Worm (Caenorhabditis elegans): Measurements from ENCODE around the gene kel-10.

kel-10 gene

ce11 chrIII:10085983-10086382 is 15.3 kb downstream of the kel-10 start, which contains the start of gene T16H12.2:
TSS of gene T16H12.2 (plus strand) at chrIII:10086283.
- TF ChIP-seq ceh-88 (GFP tag; IDR thresholded peaks at IDR 0.05), result no peak

DNA sequence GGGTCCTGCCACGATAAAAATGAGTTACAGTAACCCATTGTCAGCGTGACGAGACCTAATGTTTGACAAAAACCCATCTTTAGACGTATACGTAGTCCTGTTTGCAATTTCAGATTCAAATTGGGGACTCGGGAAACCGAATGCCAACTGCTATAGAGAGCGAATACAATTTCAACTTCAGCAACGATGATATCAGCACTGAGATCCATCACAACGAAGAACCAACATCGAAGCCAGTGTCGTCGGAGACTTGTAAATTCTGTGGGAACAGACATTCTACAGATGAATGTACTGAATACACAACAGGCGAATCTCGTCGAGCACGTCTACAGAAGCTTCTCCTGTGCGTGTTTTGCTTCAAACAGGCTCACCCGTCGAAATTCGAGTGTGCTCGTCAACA is 15.7 kb downstream of the kel-10 start:
- no peak for TF ChIP-seq elt-3 (tag; optimal IDR thresholded peaks at IDR 0.05)
- no peak for TF ChIP-seq tlp-1 (tag; optimal IDR thresholded peaks at IDR 0.05)
- no peak for TF ChIP-seq sptf-1 (tag; optimal IDR thresholded peaks at IDR 0.05)
- no peak for TF ChIP-seq nhr-90 (tag; optimal IDR thresholded peaks at IDR 0.05; ENCODE audit: poor library complexity)
- TF ChIP-seq ceh-82 (tag; optimal IDR thresholded peaks at IDR 0.05), result no peak
- no peak for TF ChIP-seq nhr-47 (tag; optimal IDR thresholded peaks at IDR 0.05)
- TF ChIP-seq egl-27 (tag; optimal IDR thresholded peaks at IDR 0.05), result no peak
- no peak for TF ChIP-seq dsc-1 (tag; optimal IDR thresholded peaks at IDR 0.05)
- no peak for TF ChIP-seq nhr-19 (GFP tag; conservative IDR thresholded peaks at IDR 0.05)
- no peak for TF ChIP-seq fkh-8 (tag; optimal IDR thresholded peaks at IDR 0.05)
- TF ChIP-seq fkh-4 (tag; optimal IDR thresholded peaks at IDR 0.05; ENCODE audit: borderline replicate concordance), result no peak

- TF ChIP-seq efl-1 (optimal IDR thresholded peaks at IDR 0.05) (no peak), efl-1 (GFP tag; optimal IDR thresholded peaks at IDR 0.05 in 1 of 2) (peak in 1 of 2 experiments; percentile 63), sptf-1 (tag; optimal IDR thresholded peaks at IDR 0.05) (no peak), tbx-2 (tag; optimal IDR thresholded peaks at IDR 0.05) (no peak)
These were observed 16.1 kb downstream of the kel-10 start, which contains the start of gene T16H12.13 for ce11 chrIII:10085103-10085502. TSS of gene T16H12.13 (plus strand) at chrIII:10085403.

DNA sequence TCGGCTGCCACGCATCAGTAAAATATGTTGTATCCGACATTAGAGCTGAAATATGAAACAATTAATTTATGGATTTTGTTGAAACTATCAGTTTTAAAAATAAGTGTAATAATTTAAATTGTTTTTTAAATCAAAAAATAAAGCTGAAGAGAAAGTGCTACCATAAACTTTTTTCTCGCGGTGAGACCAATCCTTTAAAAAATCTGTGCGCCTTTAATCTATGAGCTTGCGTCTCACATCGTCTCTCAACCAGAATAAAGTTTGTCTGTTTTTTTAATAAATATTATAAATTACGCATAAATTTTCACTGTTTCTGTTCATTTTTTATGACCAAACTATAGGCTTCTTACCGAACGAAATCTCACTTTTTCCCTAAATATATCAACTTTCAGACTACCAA is 18.0 kb downstream of the kel-10 start, which contains the start of gene T16H12.3:
TSS of gene T16H12.3 (minus strand) at position 51 of the 400 bp plus-strand sequence.
- TF ChIP-seq nhr-90 (tag; optimal IDR thresholded peaks at IDR 0.05; ENCODE audit: poor library complexity), result no peak
- no peak for TF ChIP-seq hlh-17 (GFP tag; optimal IDR thresholded peaks at IDR 0.05; ENCODE audit: borderline replicate concordance)
- TF ChIP-seq rnt-1 (tag; optimal IDR thresholded peaks at IDR 0.05), result no peak
- no peak for TF ChIP-seq sptf-1 (tag; optimal IDR thresholded peaks at IDR 0.05)
- TF ChIP-seq tbx-2 (tag; optimal IDR thresholded peaks at IDR 0.05), result no peak
- no peak for TF ChIP-seq mep-1 (tag; optimal IDR thresholded peaks at IDR 0.05)
- TF ChIP-seq lin-39 (tag; optimal IDR thresholded peaks at IDR 0.05), result no peak
- no peak for TF ChIP-seq ama-1 (optimal IDR thresholded peaks at IDR 0.05)
- no peak for TF ChIP-seq nhr-237 (tag; optimal IDR thresholded peaks at IDR 0.05)
- TF ChIP-seq nhr-76 (tag; optimal IDR thresholded peaks at IDR 0.05), result no peak
- no peak for TF ChIP-seq ceh-8 (GFP tag; optimal IDR thresholded peaks at IDR 0.05)

ce11 chrIII:10078784-10079183 is 22.5 kb downstream of the kel-10 start:
- TF ChIP-seq fkh-8 (tag; optimal IDR thresholded peaks at IDR 0.05) (no peak), zip-4 (GFP tag; optimal IDR thresholded peaks at IDR 0.05) (no peak), nhr-20 (tag; optimal IDR thresholded peaks at IDR 0.05) (no peak)

DNA sequence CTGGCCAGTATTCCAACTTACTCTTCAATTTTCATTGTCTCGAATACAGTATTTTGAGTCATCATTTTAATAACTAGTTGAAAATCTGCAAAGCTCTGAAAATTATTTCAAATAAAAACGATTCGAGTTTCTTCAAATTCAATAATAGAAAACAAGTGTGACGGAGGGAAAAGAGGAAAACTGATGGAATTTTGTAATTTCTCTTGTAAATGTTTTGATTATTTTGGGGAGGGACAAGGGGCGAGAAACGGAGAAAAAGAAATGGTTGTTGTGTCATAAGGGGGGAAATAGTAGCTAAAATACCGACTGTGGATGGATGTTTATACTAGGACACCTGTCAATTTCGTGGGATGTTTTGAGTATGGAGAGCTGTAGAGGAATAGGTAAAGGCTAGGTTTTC is 23.1 kb downstream of the kel-10 start, which contains the start of gene T16G12.9:
TSS of gene T16G12.9 (minus strand) at position 101 of the 400 bp plus-strand sequence.
- TF ChIP-seq nhr-47 (tag; optimal IDR thresholded peaks at IDR 0.05) (no peak), C16A3.4 (tag; optimal IDR thresholded peaks at IDR 0.05) (no peak), pqm-1 (tag; optimal IDR thresholded peaks at IDR 0.05) (no peak), ama-1 (optimal IDR thresholded peaks at IDR 0.05) (no peak), zag-1 (tag; optimal IDR thresholded peaks at IDR 0.05) (no peak), hlh-4 (tag; optimal IDR thresholded peaks at IDR 0.05) (no peak), nhr-12 (tag; optimal IDR thresholded peaks at IDR 0.05) (no peak), lin-13 (GFP tag; optimal IDR thresholded peaks at IDR 0.05) (no peak), egl-13 (tag; optimal IDR thresholded peaks at IDR 0.05) (no peak), tbx-2 (tag; optimal IDR thresholded peaks at IDR 0.05) (no peak), efl-3 (GFP tag; optimal IDR thresholded peaks at IDR 0.05) (no peak), vab-15 (tag; optimal IDR thresholded peaks at IDR 0.05) (no peak), sup-37 (GFP tag; optimal IDR thresholded peaks at IDR 0.05) (no peak), aly-2 (tag; optimal IDR thresholded peaks at IDR 0.05) (no peak), lin-39 (tag; optimal IDR thresholded peaks at IDR 0.05) (no peak), swsn-7 (tag; optimal IDR thresholded peaks at IDR 0.05) (no peak), isw-1 (GFP tag; IDR thresholded peaks at IDR 0.05) (no peak), nhr-20 (tag; optimal IDR thresholded peaks at IDR 0.05) (no peak), ceh-8 (GFP tag; optimal IDR thresholded peaks at IDR 0.05) (no peak)
